Worm (Caenorhabditis elegans): Measurements from ENCODE around the gene stip-1.

The stip-1 gene

DNA sequence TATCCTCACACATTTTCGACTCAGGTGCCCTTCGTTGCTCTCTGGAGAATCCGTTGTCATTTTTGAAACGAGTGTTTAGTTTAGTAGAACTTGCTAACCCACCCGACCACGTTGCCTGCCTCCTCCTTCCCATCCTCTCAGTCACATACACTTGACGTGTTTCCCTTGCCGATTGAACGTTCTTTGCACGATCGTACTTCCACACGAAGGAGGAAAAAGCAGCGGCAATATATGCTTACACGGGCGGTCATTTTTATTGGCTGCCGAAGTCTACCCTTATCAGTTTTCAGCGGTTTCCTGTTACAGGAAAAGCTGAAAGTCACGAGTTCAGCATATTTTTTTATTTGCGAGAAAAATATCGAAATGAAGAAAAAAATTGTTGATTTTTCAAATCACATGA is 40.0 kb upstream of the stip-1 start (continued):
- TF ChIP-seq snpc-4 (tag; optimal IDR thresholded peaks at IDR 0.05) (no peak), nhr-84 (tag; optimal IDR thresholded peaks at IDR 0.05) (no peak), pqm-1 (tag; optimal IDR thresholded peaks at IDR 0.05) (no peak), mab-9 (GFP tag; IDR thresholded peaks at IDR 0.05) (no peak), C04F5.9 (tag; optimal IDR thresholded peaks at IDR 0.05) (no peak), sup-37 (GFP tag; optimal IDR thresholded peaks at IDR 0.05) (no peak), lin-39 (tag; optimal IDR thresholded peaks at IDR 0.05) (no peak), egl-27 (tag; optimal IDR thresholded peaks at IDR 0.05) (no peak), unc-30 (tag; optimal IDR thresholded peaks at IDR 0.05) (no peak), unc-98 (GFP tag; IDR thresholded peaks at IDR 0.05) (no peak), aly-2 (tag; optimal IDR thresholded peaks at IDR 0.05) (no peak), nhr-77 (tag; optimal IDR thresholded peaks at IDR 0.05) (peak; percentile 0), nhr-11 (tag; optimal IDR thresholded peaks at IDR 0.05) (no peak), lsy-2 (tag; optimal IDR thresholded peaks at IDR 0.05) (peak in 1 of 2 experiments; percentile 25), vab-15 (tag; optimal IDR thresholded peaks at IDR 0.05) (no peak), ces-1 (GFP tag; optimal IDR thresholded peaks at IDR 0.05) (no peak), unc-86 (tag; optimal IDR thresholded peaks at IDR 0.05) (no peak), tbx-2 (tag; optimal IDR thresholded peaks at IDR 0.05) (peak; percentile 22), grh-1 (GFP tag; IDR thresholded peaks at IDR 0.05) (no peak), jun-1 (tag; optimal IDR thresholded peaks at IDR 0.05) (peak; percentile 51), pag-3 (tag; optimal IDR thresholded peaks at IDR 0.05; ENCODE audit: borderline replicate concordance, insufficient read depth) (no peak), fkh-4 (tag; optimal IDR thresholded peaks at IDR 0.05; ENCODE audit: borderline replicate concordance) (no peak), hpl-2 (GFP tag; optimal IDR thresholded peaks at IDR 0.05) (no peak), nhr-47 (tag; optimal IDR thresholded peaks at IDR 0.05) (no peak), elt-3 (tag; optimal IDR thresholded peaks at IDR 0.05) (no peak), fos-1 (tag; optimal IDR thresholded peaks at IDR 0.05) (no peak), tlp-1 (tag; optimal IDR thresholded peaks at IDR 0.05) (no peak), alr-1 (tag; optimal IDR thresholded peaks at IDR 0.05; ENCODE audit: borderline replicate concordance) (no peak), zip-4 (GFP tag; optimal IDR thresholded peaks at IDR 0.05) (no peak), C34B4.2 (tag; optimal IDR thresholded peaks at IDR 0.05) (no peak), blmp-1 (tag; optimal IDR thresholded peaks at IDR 0.05) (peak; percentile 32), ztf-11 (tag; optimal IDR thresholded peaks at IDR 0.05) (no peak), ceh-90 (tag; optimal IDR thresholded peaks at IDR 0.05) (no peak), lir-3 (tag; optimal IDR thresholded peaks at IDR 0.05; ENCODE audit: poor library complexity) (no peak), unc-62 (GFP tag; optimal IDR thresholded peaks at IDR 0.05) (no peak), ceh-88 (GFP tag; IDR thresholded peaks at IDR 0.05) (no peak), nhr-12 (tag; optimal IDR thresholded peaks at IDR 0.05) (no peak)

DNA sequence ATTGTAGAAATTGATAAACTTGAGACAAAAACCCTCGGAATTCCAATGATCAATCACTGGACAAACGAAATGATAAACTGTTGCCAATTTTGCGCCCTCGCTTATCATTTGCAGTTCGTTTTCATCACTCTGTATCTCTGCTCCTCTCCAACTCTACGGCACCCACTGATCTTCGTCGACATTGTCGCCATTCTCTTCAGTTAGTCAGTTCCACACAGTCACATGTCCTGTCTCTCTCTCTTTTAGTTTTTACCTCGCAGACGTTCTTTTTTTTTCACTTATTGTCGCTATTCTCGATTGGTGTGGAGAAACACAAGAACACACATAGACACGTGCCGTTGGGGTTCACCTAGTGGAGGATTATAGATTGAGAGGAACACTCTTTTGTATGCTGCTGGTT is 39.2 kb upstream of the stip-1 start:
- TF ChIP-seq irx-1 (tag; optimal IDR thresholded peaks at IDR 0.05) (no peak), snpc-4 (tag; optimal IDR thresholded peaks at IDR 0.05) (peak; percentile 2), Y116A8C.19 (tag; optimal IDR thresholded peaks at IDR 0.05; ENCODE audit: borderline replicate concordance) (no peak), mef-2 (tag; optimal IDR thresholded peaks at IDR 0.05) (no peak), xbp-1 (tag; optimal IDR thresholded peaks at IDR 0.05) (peak; percentile 28), ama-1 (optimal IDR thresholded peaks at IDR 0.05) (no peak), jun-1 (tag; optimal IDR thresholded peaks at IDR 0.05) (peak; percentile 3), lin-14 (GFP tag; optimal IDR thresholded peaks at IDR 0.05) (peak; percentile 87), nhr-84 (tag; optimal IDR thresholded peaks at IDR 0.05) (no peak), nhr-11 (tag; optimal IDR thresholded peaks at IDR 0.05) (no peak), isw-1 (GFP tag; IDR thresholded peaks at IDR 0.05) (no peak), nhr-47 (tag; optimal IDR thresholded peaks at IDR 0.05) (peak; percentile 19), zip-4 (GFP tag; optimal IDR thresholded peaks at IDR 0.05) (no peak), elt-3 (tag; optimal IDR thresholded peaks at IDR 0.05) (peak; percentile 3 to 84 (median 58)), lin-39 (tag; optimal IDR thresholded peaks at IDR 0.05) (no peak), sup-37 (GFP tag; optimal IDR thresholded peaks at IDR 0.05) (no peak), grh-1 (GFP tag; IDR thresholded peaks at IDR 0.05) (no peak), ceh-8 (GFP tag; optimal IDR thresholded peaks at IDR 0.05) (no peak), fkh-4 (tag; optimal IDR thresholded peaks at IDR 0.05; ENCODE audit: borderline replicate concordance) (no peak), elt-2 (tag; optimal IDR thresholded peaks at IDR 0.05) (peak; percentile 69), alr-1 (tag; optimal IDR thresholded peaks at IDR 0.05; ENCODE audit: borderline replicate concordance) (no peak), unc-30 (tag; optimal IDR thresholded peaks at IDR 0.05) (no peak), pqm-1 (tag; optimal IDR thresholded peaks at IDR 0.05) (no peak), nhr-12 (tag; optimal IDR thresholded peaks at IDR 0.05) (no peak), unc-98 (GFP tag; IDR thresholded peaks at IDR 0.05) (no peak), aly-2 (tag; optimal IDR thresholded peaks at IDR 0.05) (no peak), lsy-2 (tag; optimal IDR thresholded peaks at IDR 0.05) (peak; percentile 34 to 41), unc-86 (tag; optimal IDR thresholded peaks at IDR 0.05) (no peak), ztf-4 (tag; optimal IDR thresholded peaks at IDR 0.05) (no peak), C04F5.9 (tag; optimal IDR thresholded peaks at IDR 0.05) (no peak), dpl-1 (GFP tag; optimal IDR thresholded peaks at IDR 0.05) (peak in 2 of 3 experiments; percentile 11 to 29), nhr-85 (tag) (peak; percentile 86)
